Worm (Caenorhabditis elegans) whole organism, L3 larva: ENCODE measurements around the gene C24A3.9.

Experiments used
- R02D3.7 ChIP-seq: fragments of 150-350 bp; optimal IDR thresholded peaks from 2 replicates; lab custom pipeline; 2014; ENCODE audit warnings: missing biosample characterization, missing genetic modification characterization
- aly-2 ChIP-seq: fragments of 150-350 bp; optimal IDR thresholded peaks from 2 replicates; lab custom pipeline; 2014; ENCODE audit warnings: missing biosample characterization, missing genetic modification characterization
- ama-1 ChIP-seq: fragments of 150-350 bp; optimal IDR thresholded peaks from 2 replicates; lab custom pipeline; 2018
- elt-2 ChIP-seq: sonication (generic microtip); optimal IDR thresholded peaks from 2 replicates; lab custom pipeline; 2016; ENCODE audit warnings: missing genetic modification reagents, mild to moderate bottlenecking, missing genetic modification characterization, missing compliant biosample characterization
- fos-1 ChIP-seq: fragments of 150-350 bp; optimal IDR thresholded peaks from 2 replicates; lab custom pipeline; 2014; ENCODE audit warnings: missing biosample characterization, missing genetic modification characterization
- lin-39 ChIP-seq: fragments of 150-350 bp; optimal IDR thresholded peaks from 2 replicates; lab custom pipeline; 2018; ENCODE audit warnings: missing biosample characterization, missing genetic modification reagents, missing genetic modification characterization
- nhr-12 ChIP-seq: fragments of 150-350 bp; optimal IDR thresholded peaks from 2 replicates; lab custom pipeline; 2014; ENCODE audit warnings: missing biosample characterization, missing genetic modification characterization
- nhr-28 ChIP-seq: fragments of 150-350 bp; optimal IDR thresholded peaks from 2 replicates; lab custom pipeline; 2014; ENCODE audit warnings: missing biosample characterization, missing genetic modification characterization
- nhr-77 ChIP-seq: fragments of 150-350 bp; optimal IDR thresholded peaks from 2 replicates; lab custom pipeline; 2014; ENCODE audit warnings: missing biosample characterization, missing genetic modification characterization
- sea-2 ChIP-seq: fragments of 150-350 bp; sonication (generic microtip); optimal IDR thresholded peaks from 4 replicates; lab custom pipeline; 2014; ENCODE audit warnings: missing biosample characterization, missing genetic modification reagents, missing genetic modification characterization
- snpc-4 ChIP-seq: fragments of 150-350 bp; optimal IDR thresholded peaks from 2 replicates; lab custom pipeline; 2014; ENCODE audit warnings: missing biosample characterization, missing genetic modification characterization
- tbx-2 ChIP-seq: sonication (generic microtip); optimal IDR thresholded peaks from 2 replicates; lab custom pipeline; 2016; ENCODE audit warnings: mild to moderate bottlenecking, missing genetic modification characterization, missing compliant biosample characterization
- unc-62 ChIP-seq: fragments of 150-350 bp; sonication (generic microtip); optimal IDR thresholded peaks from 4 replicates; lab custom pipeline; 2014; ENCODE audit warnings: missing biosample characterization, missing genetic modification reagents, missing genetic modification characterization
- zag-1 ChIP-seq: fragments of 150-350 bp; optimal IDR thresholded peaks from 2 replicates; lab custom pipeline; 2014; ENCODE audit warnings: missing biosample characterization, missing genetic modification characterization

- TF ChIP-seq nhr-77 (tag; lab: Kevin White, UChicago) (no peak), elt-2 (tag; lab: Kevin White, UChicago) (no peak), R02D3.7 (tag; lab: Kevin White, UChicago) (no peak), fos-1 (tag; lab: Kevin White, UChicago) (no peak), sea-2 (GFP tag; lab: Kevin White, UChicago) (no peak), snpc-4 (tag; lab: Kevin White, UChicago) (no peak), ama-1 (no peak), lin-39 (tag; lab: Kevin White, UChicago) (no peak), unc-62 (no peak), aly-2 (tag; lab: Kevin White, UChicago) (no peak), nhr-12 (tag; lab: Kevin White, UChicago) (no peak), zag-1 (tag; lab: Kevin White, UChicago) (no peak), tbx-2 (tag; lab: Kevin White, UChicago) (no peak), nhr-28 (tag; lab: Kevin White, UChicago) (no peak)
Observed at ce11 chrX:9028909-9029520, 18.7 kb upstream of the C24A3.9 start, which contains the start of gene snf-12.
